Fruit fly (Drosophila melanogaster) whole organism, embryonic: ENCODE results near the gene CG14694.
A peak's percentile ranks its signal among the peaks of the same experiment; 100 is the strongest.

Experiments used
- Ada2b ChIP-seq: fragments of 200-800 bp; sonication (Bioruptor generic); IDR thresholded peaks from 2 replicates; pipeline ENCODE4 v1.3.6; 2022; ENCODE audit warnings: missing biosample characterization, missing genetic modification characterization
- Aef1 ChIP-seq: fragments of 200-800 bp; sonication (Bioruptor generic); IDR thresholded peaks from 3 replicates; pipeline ENCODE4 v1.3.6; 2022; ENCODE audit warnings: missing biosample characterization, missing genetic modification characterization
- Atf-2 ChIP-seq: fragments of 200-800 bp; sonication (Bioruptor generic); optimal IDR thresholded peaks from 2 replicates; lab custom pipeline; 2016; ENCODE audit warnings: missing biosample characterization, missing genetic modification characterization
- CG1024 ChIP-seq: fragments of 200-800 bp; sonication (Bioruptor generic); IDR thresholded peaks from 2 replicates; pipeline ENCODE4 v1.3.6; 2022; ENCODE audit warnings: missing biosample characterization, missing genetic modification characterization
- CG10267 ChIP-seq: fragments of 200-800 bp; sonication (Bioruptor generic); optimal IDR thresholded peaks from 2 replicates; lab custom pipeline; 2018; ENCODE audit warnings: missing biosample characterization, mild to moderate bottlenecking, missing genetic modification characterization, moderate library complexity
- CG10979 ChIP-seq: fragments of 200-800 bp; sonication (Bioruptor generic); optimal IDR thresholded peaks from 2 replicates; lab custom pipeline; 2018; ENCODE audit warnings: missing biosample characterization, mild to moderate bottlenecking, missing genetic modification characterization, moderate library complexity
- CG11398 ChIP-seq: fragments of 200-800 bp; sonication (Bioruptor generic); optimal IDR thresholded peaks from 2 replicates; lab custom pipeline; 2016; ENCODE audit warnings: missing biosample characterization, missing genetic modification characterization
- CG11696 ChIP-seq: fragments of 200-800 bp; sonication (Bioruptor generic); IDR thresholded peaks from 2 replicates; pipeline ENCODE4 v1.3.6; 2022; ENCODE audit warnings: missing biosample characterization, missing genetic modification characterization
- CG12942 ChIP-seq: fragments of 200-800 bp; sonication (Bioruptor generic); optimal IDR thresholded peaks from 3 replicates; lab custom pipeline; 2016; ENCODE audit warnings: missing biosample characterization, missing genetic modification characterization
- CG13775 ChIP-seq: fragments of 200-800 bp; sonication (Bioruptor generic); optimal IDR thresholded peaks from 3 replicates; lab custom pipeline; 2017; ENCODE audit warnings: missing biosample characterization, mild to moderate bottlenecking, missing genetic modification characterization
- CG16813 ChIP-seq: fragments of 200-800 bp; sonication (Bioruptor generic); IDR thresholded peaks from 3 replicates; pipeline ENCODE4 v1.3.6; 2022; ENCODE audit warnings: missing biosample characterization, missing genetic modification characterization; ENCODE audit not compliant: partially characterized antibody
- CG17359 ChIP-seq: fragments of 200-800 bp; sonication (Bioruptor generic); optimal IDR thresholded peaks from 3 replicates; lab custom pipeline; 2018; ENCODE audit warnings: missing biosample characterization, mild to moderate bottlenecking, missing genetic modification characterization, moderate library complexity
- CG17568 ChIP-seq: fragments of 200-800 bp; sonication (Bioruptor generic); optimal IDR thresholded peaks from 2 replicates; lab custom pipeline; 2018; ENCODE audit warnings: missing biosample characterization, mild to moderate bottlenecking, missing genetic modification characterization, moderate library complexity
- CG17829 ChIP-seq: fragments of 200-800 bp; optimal IDR thresholded peaks from 2 replicates; lab custom pipeline; 2019; ENCODE audit warnings: missing biosample characterization, mild to moderate bottlenecking, missing genetic modification characterization, moderate library complexity
- CG18011 ChIP-seq: fragments of 200-800 bp; sonication (Bioruptor generic); optimal IDR thresholded peaks from 2 replicates; lab custom pipeline; 2017; ENCODE audit warnings: missing biosample characterization, missing genetic modification characterization, mild to moderate bottlenecking, moderate library complexity, missing genotype
- CG31365 ChIP-seq: fragments of 200-800 bp; sonication (Bioruptor generic); optimal IDR thresholded peaks from 2 replicates; lab custom pipeline; 2018; ENCODE audit warnings: missing biosample characterization, mild to moderate bottlenecking, missing genetic modification characterization
- CG32767 ChIP-seq: fragments of 200-800 bp; sonication (Bioruptor generic); IDR thresholded peaks from 2 replicates; pipeline ENCODE4 v1.3.6; 2022; ENCODE audit warnings: missing biosample characterization, missing genetic modification characterization
- CG4282 ChIP-seq: fragments of 200-800 bp; sonication (Bioruptor generic); optimal IDR thresholded peaks from 2 replicates; lab custom pipeline; 2016; ENCODE audit warnings: missing biosample characterization, missing genetic modification characterization
- CG4820 ChIP-seq: fragments of 200-800 bp; sonication (Bioruptor generic); optimal IDR thresholded peaks from 3 replicates; lab custom pipeline; 2016; ENCODE audit warnings: missing biosample characterization, missing genetic modification characterization
- CG6683 ChIP-seq: fragments of 200-800 bp; sonication (Bioruptor generic); optimal IDR thresholded peaks from 2 replicates; lab custom pipeline; 2017; ENCODE audit warnings: missing biosample characterization, mild to moderate bottlenecking, missing genetic modification characterization, missing genetic modification reagents
- CG8281 ChIP-seq: fragments of 200-800 bp; sonication (Bioruptor generic); optimal IDR thresholded peaks from 2 replicates; lab custom pipeline; 2018; ENCODE audit warnings: missing biosample characterization, mild to moderate bottlenecking, missing genetic modification characterization, moderate library complexity
- CG9437 ChIP-seq: fragments of 200-800 bp; sonication (Bioruptor generic); optimal IDR thresholded peaks from 2 replicates; lab custom pipeline; 2018; ENCODE audit warnings: missing biosample characterization, mild to moderate bottlenecking, missing genetic modification characterization
- Drgx ChIP-seq: fragments of 200-800 bp; sonication (Bioruptor generic); IDR thresholded peaks from 2 replicates; pipeline ENCODE4 v1.3.6; 2022; ENCODE audit warnings: missing biosample characterization, missing genetic modification characterization
- Lpt ChIP-seq: fragments of >200 bp; optimal IDR thresholded peaks from 2 replicates; lab custom pipeline; 2018; ENCODE audit warnings: missing biosample characterization, missing genetic modification characterization
- Meics ChIP-seq: fragments of 200-800 bp; sonication (Bioruptor generic); optimal IDR thresholded peaks from 2 replicates; lab custom pipeline; 2017; ENCODE audit warnings: missing biosample characterization, mild to moderate bottlenecking, missing genetic modification characterization
- Mrtf ChIP-seq: fragments of 200-800 bp; sonication (Bioruptor generic); IDR thresholded peaks from 3 replicates; pipeline ENCODE4 v1.3.6; 2022; ENCODE audit warnings: missing biosample characterization, missing genetic modification characterization
- Neu2 ChIP-seq: fragments of 200-800 bp; sonication (Bioruptor generic); optimal IDR thresholded peaks from 3 replicates; lab custom pipeline; 2016; ENCODE audit warnings: missing biosample characterization, missing genetic modification characterization, borderline replicate concordance
- Nf-YA ChIP-seq: fragments of 200-800 bp; sonication (Bioruptor generic); IDR thresholded peaks from 2 replicates; pipeline ENCODE4 v1.3.6; 2022; ENCODE audit warnings: missing biosample characterization, missing genetic modification characterization
- Nf-YB ChIP-seq: fragments of 200-800 bp; sonication (Bioruptor generic); optimal IDR thresholded peaks from 3 replicates; lab custom pipeline; 2019; ENCODE audit warnings: missing biosample characterization, mild to moderate bottlenecking, missing genetic modification characterization, moderate library complexity
- Sry-δ ChIP-seq: fragments of 200-800 bp; sonication (Bioruptor generic); optimal IDR thresholded peaks from 2 replicates; lab custom pipeline; 2016; ENCODE audit warnings: missing biosample characterization, missing genetic modification characterization
- ap ChIP-seq: fragments of 200-800 bp; sonication (Bioruptor generic); IDR thresholded peaks from 2 replicates; pipeline ENCODE4 v1.3.6; 2022; ENCODE audit warnings: missing biosample characterization, missing genetic modification characterization
- az2 ChIP-seq: fragments of 200-800 bp; sonication (Bioruptor generic); optimal IDR thresholded peaks from 3 replicates; lab custom pipeline; 2016; ENCODE audit warnings: missing biosample characterization, missing genetic modification characterization
- bigmax ChIP-seq: fragments of 200-800 bp; sonication (Bioruptor generic); optimal IDR thresholded peaks from 2 replicates; lab custom pipeline; 2018; ENCODE audit warnings: missing biosample characterization, mild to moderate bottlenecking, missing genetic modification characterization
- chn ChIP-seq: fragments of 200-800 bp; sonication (Bioruptor generic); optimal IDR thresholded peaks from 2 replicates; lab custom pipeline; 2016; ENCODE audit warnings: missing biosample characterization, missing genetic modification characterization
- danr ChIP-seq: fragments of 200-800 bp; sonication (Bioruptor generic); IDR thresholded peaks from 2 replicates; pipeline ENCODE4 v1.3.6; 2022; ENCODE audit warnings: missing biosample characterization, missing genetic modification characterization
- ems ChIP-seq: fragments of 200-800 bp; sonication (Bioruptor generic); optimal IDR thresholded peaks from 3 replicates; lab custom pipeline; 2016; ENCODE audit warnings: missing biosample characterization, missing genetic modification characterization
- eve ChIP-seq, 2 experiments: fragments of >200 bp; optimal IDR thresholded peaks; 2 replicates each; lab custom pipeline; 2017; ENCODE audit warnings: missing biosample characterization in 2 of 2, missing genetic modification characterization in 2 of 2
- gce ChIP-seq: fragments of 200-800 bp; sonication (Bioruptor generic); IDR thresholded peaks from 3 replicates; pipeline ENCODE4 v1.3.6; 2022; ENCODE audit warnings: missing biosample characterization, missing genetic modification characterization
- insv ChIP-seq, 2 experiments: fragments of 200-800 bp; sonication (Bioruptor generic); optimal IDR thresholded peaks; 3 replicates each; lab custom pipeline; 2016 to 2018; ENCODE audit warnings: missing biosample characterization in 2 of 2, missing genetic modification characterization in 2 of 2
- lmd ChIP-seq: fragments of 200-800 bp; sonication (Bioruptor generic); IDR thresholded peaks from 2 replicates; pipeline ENCODE4 v1.3.6; 2022; ENCODE audit warnings: missing biosample characterization, missing genetic modification characterization
- nerfin-1 ChIP-seq: fragments of 200-800 bp; sonication (Bioruptor generic); optimal IDR thresholded peaks from 3 replicates; lab custom pipeline; 2019; ENCODE audit warnings: missing biosample characterization, mild to moderate bottlenecking, missing genetic modification characterization, moderate library complexity
- nmo ChIP-seq: fragments of 200-800 bp; sonication (Bioruptor generic); optimal IDR thresholded peaks from 2 replicates; lab custom pipeline; 2018; ENCODE audit warnings: missing biosample characterization, mild to moderate bottlenecking, missing genetic modification characterization, moderate library complexity
- pan ChIP-seq, 4 experiments: fragments of >200 bp in 3 of 4; fragments of 200-800 bp in 1 of 4; sonication (Bioruptor generic) in 1 of 4; optimal IDR thresholded peaks in 3 of 4; IDR thresholded peaks in 1 of 4; 2 replicates each; pipeline versions ENCODE4 v1.3.6 to Lab custom; 2017 to 2022; ENCODE audit warnings: missing biosample characterization in 2 of 4, missing genetic modification characterization in 2 of 4, mixed read lengths in 1 of 4
- peb ChIP-seq: fragments of 200-800 bp; sonication (Bioruptor generic); IDR thresholded peaks from 2 replicates; pipeline ENCODE4 v1.3.6; 2022; ENCODE audit warnings: missing biosample characterization, missing genetic modification characterization
- prd ChIP-seq, 3 experiments: fragments of >200 bp in 2 of 3; fragments of 200-800 bp in 1 of 3; sonication (Bioruptor generic) in 1 of 3; optimal IDR thresholded peaks in 2 of 3; IDR thresholded peaks in 1 of 3; 2 replicates in 2 of 3; 3 replicates in 1 of 3; pipeline versions ENCODE4 v1.3.6 to Lab custom; 2017 to 2022; ENCODE audit warnings: missing biosample characterization in 1 of 3, missing genetic modification characterization in 1 of 3
- pum ChIP-seq: fragments of 200-800 bp; sonication (Bioruptor generic); optimal IDR thresholded peaks from 2 replicates; lab custom pipeline; 2016; ENCODE audit warnings: missing biosample characterization, missing genetic modification characterization
- slou ChIP-seq: fragments of 200-800 bp; sonication (Bioruptor generic); optimal IDR thresholded peaks from 3 replicates; lab custom pipeline; 2016; ENCODE audit warnings: missing biosample characterization, missing genetic modification characterization
- sqz ChIP-seq: fragments of 200-800 bp; sonication (Bioruptor generic); optimal IDR thresholded peaks from 3 replicates; lab custom pipeline; 2018; ENCODE audit warnings: missing biosample characterization, mild to moderate bottlenecking, missing genetic modification characterization
- sug ChIP-seq: fragments of 200-800 bp; optimal IDR thresholded peaks from 2 replicates; lab custom pipeline; 2019; ENCODE audit warnings: missing biosample characterization, mild to moderate bottlenecking, missing genetic modification characterization, moderate library complexity

CG14694 gene

DNA sequence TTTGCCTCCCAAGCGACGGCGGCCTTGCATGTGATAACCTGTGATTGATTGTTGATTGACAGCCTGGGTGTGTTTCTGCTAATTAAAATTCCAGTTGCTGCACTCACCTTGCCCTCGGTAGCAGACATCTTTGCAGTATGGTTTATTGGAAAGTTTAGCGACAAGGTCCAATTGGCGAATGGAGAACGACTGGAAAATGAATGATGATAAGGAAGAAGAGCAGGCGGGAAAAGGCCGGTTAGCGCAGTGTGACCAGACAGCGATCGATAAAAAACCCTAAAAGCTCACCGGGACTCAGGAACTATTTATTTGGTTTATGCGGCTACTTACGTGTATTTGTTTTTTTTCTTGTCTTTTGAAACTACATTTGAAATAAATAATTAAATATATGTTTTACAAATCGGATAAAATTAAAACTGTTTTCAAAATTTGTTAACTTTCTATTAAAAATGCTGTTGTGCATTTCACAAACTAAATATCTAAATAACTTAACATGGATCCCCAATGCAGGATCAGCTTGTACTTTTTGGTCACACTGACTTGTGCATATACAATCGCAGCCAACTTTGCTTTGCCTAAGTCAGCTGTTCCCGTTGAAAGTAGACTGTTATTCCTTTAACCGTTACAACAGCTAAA lies 12.7 kb upstream of the CG14694 start, which contains the start of gene Fdh (continued):
- no peak for TF ChIP-seq prd (optimal IDR thresholded peaks at IDR 0.05; lab: Kevin White, UChicago)
- 0 out of 3 replicates have a peak, but pooled peaks have one; percentile 16 for TF ChIP-seq prd (GFP tag; IDR thresholded peaks at IDR 0.05; lab: Robert Waterston, UW)
- no peak for TF ChIP-seq eve (GFP tag; optimal IDR thresholded peaks at IDR 0.05; lab: Kevin White, UChicago)
- peak; percentile 22 for TF ChIP-seq az2
- no peak for TF ChIP-seq CG8281 (tag; lab: Kevin White, UChicago)
- TF ChIP-seq Atf-2 (GFP tag; lab: Kevin White, UChicago) = no peak
- peak; percentile 75 for TF ChIP-seq CG10979 (tag; lab: Kevin White, UChicago)
- peak; percentile 100 for TF ChIP-seq CG4820 (GFP tag; lab: Kevin White, UChicago)
- TF ChIP-seq CG32767 (GFP tag; lab: Robert Waterston, UW) = 0 out of 2 replicates have a peak, but pooled peaks have one; percentile 14
- TF ChIP-seq gce (GFP tag; lab: Robert Waterston, UW) = 0 out of 3 replicates have a peak, but pooled peaks have one; percentile 28
- TF ChIP-seq pum (GFP tag; lab: Kevin White, UChicago) = no peak
- TF ChIP-seq CG9437 = peak; percentile 18
- peak; percentile 62 for TF ChIP-seq Meics (GFP tag; lab: Kevin White, UChicago)
- peak; percentile 30 for TF ChIP-seq CG6683 (GFP tag; lab: Kevin White, UChicago)
- TF ChIP-seq bigmax (GFP tag; lab: Kevin White, UChicago) = no peak
- TF ChIP-seq CG17359 = peak; percentile 63
- TF ChIP-seq Ada2b (GFP tag; lab: Robert Waterston, UW) = no peak
- peak; percentile 68 for TF ChIP-seq nerfin-1 (tag; lab: Kevin White, UChicago)
- TF ChIP-seq CG10267 (tag; lab: Kevin White, UChicago) = peak; percentile 82
- no peak for TF ChIP-seq peb (GFP tag; lab: Robert Waterston, UW)
- no peak for TF ChIP-seq CG31365
- no peak for TF ChIP-seq Nf-YA (GFP tag; lab: Robert Waterston, UW)
- peak; percentile 26 for TF ChIP-seq sug
- no peak for TF ChIP-seq Lpt (GFP tag; lab: Kevin White, UChicago)
- peak; percentile 1 for TF ChIP-seq chn (GFP tag; lab: Kevin White, UChicago)
- TF ChIP-seq Sry-δ (GFP tag; lab: Kevin White, UChicago) = peak; percentile 9
- no peak for TF ChIP-seq danr (GFP tag; lab: Robert Waterston, UW)
- no peak for TF ChIP-seq CG4282 (GFP tag; lab: Kevin White, UChicago)
- TF ChIP-seq CG11696 = no peak
- TF ChIP-seq CG11398 (GFP tag; lab: Kevin White, UChicago) = no peak
- 0 out of 3 replicates have a peak, but pooled peaks have one; percentile 41 for TF ChIP-seq Mrtf (GFP tag; lab: Robert Waterston, UW)
- peak; percentile 80 for TF ChIP-seq CG13775 (GFP tag; lab: Kevin White, UChicago)
- TF ChIP-seq nmo (GFP tag; lab: Kevin White, UChicago) = peak; percentile 80
- TF ChIP-seq CG17568 = no peak
- peak; percentile 8 for TF ChIP-seq CG18011 (GFP tag; lab: Kevin White, UChicago)
- TF ChIP-seq ap (GFP tag; lab: Robert Waterston, UW) = no peak
- peak; percentile 5 for TF ChIP-seq slou (GFP tag; lab: Kevin White, UChicago)
- peak; percentile 21 for TF ChIP-seq ems (GFP tag; lab: Kevin White, UChicago)
- peak; percentile 32; the same call in 1 of the 2 replicates for TF ChIP-seq lmd (GFP tag; lab: Robert Waterston, UW)
- TF ChIP-seq Aef1 = no peak
- TF ChIP-seq sqz (GFP tag; lab: Kevin White, UChicago) = peak; percentile 60
- 0 out of 2 replicates have a peak, but pooled peaks have one; percentile 30 for TF ChIP-seq Drgx
- TF ChIP-seq pan (optimal IDR thresholded peaks at IDR 0.05; lab: Kevin White, UChicago) = no peak
- no peak for TF ChIP-seq pan (GFP tag; optimal IDR thresholded peaks at IDR 0.05 in 1 of 2, IDR thresholded peaks at IDR 0.05 in 1 of 2)
- TF ChIP-seq CG12942 = peak; percentile 4
- no peak for TF ChIP-seq CG1024 (GFP tag; lab: Robert Waterston, UW)
- TF ChIP-seq insv (GFP tag; optimal IDR thresholded peaks at IDR 0.05; lab: Kevin White, UChicago) = peak in 1 of 2 experiments; percentile 62
- no peak for TF ChIP-seq CG16813 (GFP tag; lab: Robert Waterston, UW)
- peak; percentile 75 for TF ChIP-seq CG17829 (tag; lab: Kevin White, UChicago)
- no peak for TF ChIP-seq Neu2 (GFP tag; lab: Kevin White, UChicago)
- peak; percentile 50 for TF ChIP-seq Nf-YB (GFP tag; lab: Kevin White, UChicago)
